Worm (Caenorhabditis elegans) whole organism, L3 larva: ENCODE measurements around the gene crls-1.

ENCODE experiments used
- nhr-76 ChIP-seq: fragments of 150-350 bp; sonication (generic microtip); optimal IDR thresholded peaks from 5 replicates; lab custom pipeline; 2014; ENCODE audit warnings: missing biosample characterization, missing genetic modification characterization
- skn-1 ChIP-seq: fragments of 150-350 bp; optimal IDR thresholded peaks from 2 replicates; lab custom pipeline; 2014; ENCODE audit warnings: missing biosample characterization, missing genetic modification characterization
- unc-39 ChIP-seq: sonication (generic microtip); optimal IDR thresholded peaks from 4 replicates; lab custom pipeline; 2017; ENCODE audit warnings: missing biosample characterization, missing genetic modification characterization

DNA sequence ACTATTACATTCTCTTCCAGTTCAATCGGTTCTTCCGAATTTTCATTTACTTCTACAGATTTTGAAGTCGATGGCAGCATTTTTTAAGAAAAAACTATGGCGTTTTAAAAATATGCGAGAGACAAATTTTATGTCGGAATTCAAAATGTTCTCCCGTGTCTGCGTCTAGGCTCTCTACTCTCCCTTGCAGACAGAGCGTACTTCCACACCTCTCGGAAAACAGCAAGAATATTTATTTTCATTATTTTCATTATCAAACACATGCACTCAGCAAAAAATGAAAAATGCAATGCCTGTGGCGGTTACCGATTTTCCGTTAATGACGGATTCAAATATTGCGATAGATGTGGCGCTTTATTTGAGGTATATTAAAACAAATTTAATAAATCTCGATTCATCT, 14.2 kb downstream of the crls-1 start, which contains the start of the genes ztf-18 and F23H11.2:
- TF ChIP-seq nhr-76 (tag; lab: Kevin White, UChicago) = no peak
- no peak for TF ChIP-seq skn-1 (tag; lab: Kevin White, UChicago)
- TF ChIP-seq unc-39 (tag; lab: Kevin White, UChicago) = no peak
